Worm (Caenorhabditis elegans): ENCODE measurements around the gene ctsa-2.

Gene ctsa-2

DNA sequence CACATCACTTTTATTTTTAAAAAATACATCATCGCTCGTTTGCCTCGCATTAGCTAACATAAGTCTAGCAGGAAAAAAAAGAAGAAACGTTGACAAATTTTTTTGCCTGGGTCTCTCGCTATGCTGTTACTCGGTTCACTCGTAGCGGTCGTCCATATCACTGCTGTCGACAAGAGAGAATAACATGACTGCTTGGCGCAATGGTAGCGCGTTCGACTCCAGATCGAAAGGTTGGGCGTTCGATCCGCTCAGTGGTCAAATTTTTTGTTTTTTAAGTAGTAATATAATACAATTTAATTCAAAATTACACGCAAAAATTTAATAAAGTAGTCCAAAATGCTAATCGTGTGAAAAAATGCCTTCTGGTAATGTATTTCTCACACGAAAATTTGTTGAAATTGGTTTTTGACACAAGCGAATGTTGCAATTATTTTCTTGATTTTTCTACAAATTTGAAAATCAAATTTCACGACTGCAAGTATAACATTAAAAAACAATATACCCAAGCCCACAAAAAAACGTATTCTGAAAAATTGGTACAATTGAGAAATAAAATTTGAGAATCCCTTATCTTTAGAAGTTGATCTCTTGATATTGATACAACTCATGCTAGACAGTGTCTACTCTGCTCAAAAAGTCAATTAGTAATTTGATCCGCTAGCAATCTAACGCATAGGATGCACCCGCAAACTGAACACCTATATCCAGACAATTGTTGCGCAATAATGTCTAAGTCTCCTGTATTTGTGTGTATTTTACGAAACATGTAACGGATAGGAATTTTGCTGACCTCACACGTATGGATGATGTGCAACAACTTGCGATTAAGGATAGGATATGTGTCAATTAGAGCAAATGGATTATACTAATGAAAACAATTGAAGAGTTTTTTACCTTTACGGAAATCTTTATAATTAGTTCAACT, 59.0 kb downstream of the ctsa-2 start (continued):
- 0 out of 2 replicates have a peak, but pooled peaks have one; percentile 40 for TF ChIP-seq ZK337.2 (GFP tag; IDR thresholded peaks at IDR 0.05)
